Worm (Caenorhabditis elegans): ENCODE results near the gene spig-8.
"Not testable (repeated sequence)": the region's sequence is repeated elsewhere in the genome, so short reads cannot be mapped to it uniquely, and the experiment has no call there.

Gene spig-8

ce11 chrV:7060396-7060795, 5.7 kb downstream of the spig-8 start, which contains the start of the genes Y57E12AL.6 and Y57E12AL.1 (continued):
- no peak for TF ChIP-seq nhr-28 (tag; optimal IDR thresholded peaks at IDR 0.05)
- no peak for TF ChIP-seq unc-39 (tag; optimal IDR thresholded peaks at IDR 0.05)
- TF ChIP-seq cnd-1 (tag; optimal IDR thresholded peaks at IDR 0.05), result peak; percentile 53
- peak; percentile 39 for TF ChIP-seq bed-3 (GFP tag; optimal IDR thresholded peaks at IDR 0.05)
- TF ChIP-seq nhr-12 (tag; optimal IDR thresholded peaks at IDR 0.05), result no peak

- TF ChIP-seq blmp-1 (tag; optimal IDR thresholded peaks at IDR 0.05); ceh-83 (GFP tag; optimal IDR thresholded peaks at IDR 0.05); sptf-1 (tag; optimal IDR thresholded peaks at IDR 0.05): not testable (repeated sequence)
Measured at ce11 chrV:7062790-7063189, 8.1 kb downstream of the spig-8 start, which contains the start of gene tmem-258. Gene tmem-258 (plus strand): TSS chrV:7063174.

- TF ChIP-seq zip-8 (tag; optimal IDR thresholded peaks at IDR 0.05), result no peak
- TF ChIP-seq ceh-83 (GFP tag; optimal IDR thresholded peaks at IDR 0.05), result no peak
- no peak for TF ChIP-seq elt-1 (tag; optimal IDR thresholded peaks at IDR 0.05; ENCODE audit: borderline replicate concordance, insufficient read depth)
- no peak for TF ChIP-seq pha-4 (tag; optimal IDR thresholded peaks at IDR 0.05)
- no peak for TF ChIP-seq snpc-4 (tag; optimal IDR thresholded peaks at IDR 0.05)
- TF ChIP-seq mab-5 (tag; optimal IDR thresholded peaks at IDR 0.05), result no peak
- TF ChIP-seq lin-13 (tag; optimal IDR thresholded peaks at IDR 0.05), result no peak
- no peak for TF ChIP-seq ces-1 (GFP tag; optimal IDR thresholded peaks at IDR 0.05)
- no peak for TF ChIP-seq cnd-1 (tag; optimal IDR thresholded peaks at IDR 0.05)
- TF ChIP-seq mls-2 (tag; optimal IDR thresholded peaks at IDR 0.05), result no peak
- TF ChIP-seq nhr-28 (tag; optimal IDR thresholded peaks at IDR 0.05), result no peak
- TF ChIP-seq mep-1 (tag; optimal IDR thresholded peaks at IDR 0.05), result no peak
- TF ChIP-seq ceh-43 (GFP tag; optimal IDR thresholded peaks at IDR 0.05), result no peak
- no peak for TF ChIP-seq bed-3 (GFP tag; optimal IDR thresholded peaks at IDR 0.05)
Measured at ce11 chrV:7065226-7065625, 10.5 kb downstream of the spig-8 start, which contains the start of gene Y57E12AR.1. Gene Y57E12AR.1 (minus strand): TSS chrV:7065326.

ce11 chrV:7068861-7069260, 14.2 kb downstream of the spig-8 start:
- TF ChIP-seq unc-62 (GFP tag; optimal IDR thresholded peaks at IDR 0.05) (no peak), nhr-76 (tag; optimal IDR thresholded peaks at IDR 0.05) (no peak), nhr-237 (tag; optimal IDR thresholded peaks at IDR 0.05) (no peak), flh-1 (GFP tag; optimal IDR thresholded peaks at IDR 0.05) (no peak), drap-1 (GFP tag; optimal IDR thresholded peaks at IDR 0.05) (no peak), ztf-11 (tag; optimal IDR thresholded peaks at IDR 0.05) (no peak), ham-2 (GFP tag; optimal IDR thresholded peaks at IDR 0.05) (no peak), blmp-1 (tag; optimal IDR thresholded peaks at IDR 0.05) (no peak), sptf-1 (tag; optimal IDR thresholded peaks at IDR 0.05) (no peak), snpc-4 (tag; optimal IDR thresholded peaks at IDR 0.05) (no peak), lin-32 (GFP tag; optimal IDR thresholded peaks at IDR 0.05) (no peak)

ce11 chrV:7069605-7070004, 14.9 kb downstream of the spig-8 start:
- TF ChIP-seq mep-1 (tag; optimal IDR thresholded peaks at IDR 0.05) (no peak), lin-13 (tag; optimal IDR thresholded peaks at IDR 0.05) (no peak), tbx-8 (GFP tag; optimal IDR thresholded peaks at IDR 0.05) (no peak), nhr-28 (tag; optimal IDR thresholded peaks at IDR 0.05) (no peak), ceh-39 (tag; optimal IDR thresholded peaks at IDR 0.05) (no peak), ces-1 (GFP tag; optimal IDR thresholded peaks at IDR 0.05) (no peak), mls-2 (tag; optimal IDR thresholded peaks at IDR 0.05) (no peak), unc-62 (GFP tag; optimal IDR thresholded peaks at IDR 0.05) (no peak), zip-8 (tag; optimal IDR thresholded peaks at IDR 0.05) (no peak), flh-1 (GFP tag; optimal IDR thresholded peaks at IDR 0.05) (no peak), sptf-1 (tag; optimal IDR thresholded peaks at IDR 0.05) (no peak), unc-39 (tag; optimal IDR thresholded peaks at IDR 0.05) (no peak), unc-120 (tag; optimal IDR thresholded peaks at IDR 0.05; ENCODE audit: poor library complexity, severe bottlenecking) (no peak), elt-1 (tag; optimal IDR thresholded peaks at IDR 0.05; ENCODE audit: borderline replicate concordance, insufficient read depth) (no peak)

- TF ChIP-seq blmp-1 (tag; optimal IDR thresholded peaks at IDR 0.05) (no peak), flh-1 (GFP tag; optimal IDR thresholded peaks at IDR 0.05) (no peak), M03D4.4 (tag; optimal IDR thresholded peaks at IDR 0.05) (no peak), unc-62 (GFP tag; optimal IDR thresholded peaks at IDR 0.05) (no peak), pha-4 (tag; optimal IDR thresholded peaks at IDR 0.05) (no peak), nhr-2 (tag; optimal IDR thresholded peaks at IDR 0.05) (no peak), ceh-83 (GFP tag; optimal IDR thresholded peaks at IDR 0.05) (no peak), unc-39 (tag; optimal IDR thresholded peaks at IDR 0.05) (no peak), ceh-39 (tag; optimal IDR thresholded peaks at IDR 0.05) (no peak), mab-5 (tag; optimal IDR thresholded peaks at IDR 0.05) (no peak), nhr-76 (tag; optimal IDR thresholded peaks at IDR 0.05) (no peak), sptf-1 (tag; optimal IDR thresholded peaks at IDR 0.05) (no peak), nhr-12 (tag; optimal IDR thresholded peaks at IDR 0.05) (no peak), ces-1 (GFP tag; optimal IDR thresholded peaks at IDR 0.05) (no peak)
Measured at ce11 chrV:7072309-7072708, 17.6 kb downstream of the spig-8 start, which contains the start of gene F27B10.1. Gene F27B10.1 (plus strand): TSS chrV:7072609.
